Fruit fly (Drosophila melanogaster): Measurements from ENCODE around the gene Mnat9.

Mnat9 gene

dm6 chr3R:31566738-31567137, 49.2 kb downstream of the Mnat9 start (continued):
- TF ChIP-seq CG3838 (GFP tag; optimal IDR thresholded peaks at IDR 0.05) (no peak), CG12769 (tag; optimal IDR thresholded peaks at IDR 0.05) (no peak), CG9817 (tag; optimal IDR thresholded peaks at IDR 0.05) (no peak), CG33213 (GFP tag; optimal IDR thresholded peaks at IDR 0.05) (peak; percentile 16), CG17829 (tag; optimal IDR thresholded peaks at IDR 0.05) (peak; percentile 55), NK7.1 (GFP tag; optimal IDR thresholded peaks at IDR 0.05) (peak; percentile 20), CG3407 (GFP tag; optimal IDR thresholded peaks at IDR 0.05) (peak; percentile 32), CG15696 (tag; optimal IDR thresholded peaks at IDR 0.05) (peak; percentile 44), lola (GFP tag; optimal IDR thresholded peaks at IDR 0.05) (peak in 1 of 3 experiments; percentile 65), CG1024 (GFP tag; IDR thresholded peaks at IDR 0.05) (peak; percentile 54; the same call in 1 of the 2 replicates), tin (GFP tag; optimal IDR thresholded peaks at IDR 0.05) (peak; percentile 6), gt (GFP tag; IDR thresholded peaks at IDR 0.05) (no peak), fd96Cb (tag; optimal IDR thresholded peaks at IDR 0.05) (peak; percentile 68), CG10979 (tag; optimal IDR thresholded peaks at IDR 0.05) (peak; percentile 71), CG4854 (GFP tag; optimal IDR thresholded peaks at IDR 0.05) (no peak), rib (GFP tag; IDR thresholded peaks at IDR 0.05) (no peak), slbo (GFP tag; IDR thresholded peaks at IDR 0.05) (peak; percentile 48), CG14860 (GFP tag; IDR thresholded peaks at IDR 0.05; ENCODE audit: partially characterized antibody) (no peak), ken (GFP tag; IDR thresholded peaks at IDR 0.05) (peak; percentile 74; the same call in 2 of the 3 replicates), az2 (GFP tag; optimal IDR thresholded peaks at IDR 0.05) (peak; percentile 40), CG8388 (GFP tag; optimal IDR thresholded peaks at IDR 0.05) (peak; percentile 41), dimm (GFP tag; IDR thresholded peaks at IDR 0.05) (peak; percentile 64), H15 (GFP tag; IDR thresholded peaks at IDR 0.05) (peak; percentile 38; the same call in 1 of the 3 replicates), CG12299 (tag; optimal IDR thresholded peaks at IDR 0.05) (peak; percentile 15), Hr78 (GFP tag; optimal IDR thresholded peaks at IDR 0.05) (no peak), D19A (tag; optimal IDR thresholded peaks at IDR 0.05) (peak; percentile 96), CG11093 (GFP tag; IDR thresholded peaks at IDR 0.05) (no peak), CG9609 (GFP tag; optimal IDR thresholded peaks at IDR 0.05) (peak; percentile 24), CG30403 (GFP tag; optimal IDR thresholded peaks at IDR 0.05) (no peak), pho (GFP tag; optimal IDR thresholded peaks at IDR 0.05) (no peak), CG1647 (GFP tag; optimal IDR thresholded peaks at IDR 0.05) (peak; percentile 6), Drgx (GFP tag; IDR thresholded peaks at IDR 0.05) (peak; percentile 83), Fer2 (tag; optimal IDR thresholded peaks at IDR 0.05) (no peak), org-1 (GFP tag; optimal IDR thresholded peaks at IDR 0.05) (peak; percentile 19), lab (GFP tag; optimal IDR thresholded peaks at IDR 0.05) (no peak), CG32772 (GFP tag; IDR thresholded peaks at IDR 0.05) (peak; percentile 47; the same call in 1 of the 2 replicates), CG9215 (GFP tag; IDR thresholded peaks at IDR 0.05) (0 out of 2 replicates have a peak, but pooled peaks have one; percentile 24), Rx (GFP tag; IDR thresholded peaks at IDR 0.05) (peak; percentile 40), sisA (GFP tag; IDR thresholded peaks at IDR 0.05) (peak; percentile 75), stc (GFP tag; IDR thresholded peaks at IDR 0.05) (peak; percentile 43; the same call in 1 of the 2 replicates), sens (GFP tag) (no peak), CG6689 (GFP tag; IDR thresholded peaks at IDR 0.05) (peak; percentile 76), CG12391 (tag; optimal IDR thresholded peaks at IDR 0.05) (peak; percentile 53), Fer1 (GFP tag; optimal IDR thresholded peaks at IDR 0.05) (no peak), CG1529 (GFP tag; optimal IDR thresholded peaks at IDR 0.05) (peak; percentile 45), CG14710 (tag; optimal IDR thresholded peaks at IDR 0.05) (peak; percentile 56), CG31441 (GFP tag; IDR thresholded peaks at IDR 0.05) (peak; percentile 45; the same call in 1 of the 2 replicates), nmo (GFP tag; optimal IDR thresholded peaks at IDR 0.05) (peak; percentile 75), Dad (GFP tag; optimal IDR thresholded peaks at IDR 0.05) (peak; percentile 8), CG16863 (GFP tag; optimal IDR thresholded peaks at IDR 0.05) (peak; percentile 42), CG4282 (GFP tag; optimal IDR thresholded peaks at IDR 0.05) (no peak)

Data from whole organism, embryonic.